ENCODE assay signal across 2 fruit fly cellular contexts in the genomic region with DNA sequence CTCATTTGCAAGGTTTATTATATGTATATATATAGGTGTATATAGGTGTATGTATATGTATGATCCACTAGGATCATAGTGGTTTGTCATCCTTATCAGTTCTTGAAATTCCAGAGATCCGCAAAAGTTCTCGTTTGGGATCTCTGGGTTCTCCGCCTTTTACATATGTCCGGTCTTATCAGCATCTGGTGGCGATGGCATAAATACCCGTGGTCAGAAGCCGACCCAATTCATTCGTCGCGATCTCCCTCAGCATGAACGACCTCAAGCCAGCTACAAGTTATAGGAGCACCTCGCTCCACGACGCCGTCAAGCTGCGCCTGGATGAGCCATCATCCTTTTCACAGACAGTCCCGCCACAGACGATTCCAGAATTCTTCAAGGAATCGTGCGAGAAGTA.
TF ChIP-seq lines count a peak whose summit lies in the region.

A gene (plus strand): TSS at position 224 of the 400 bp plus-strand sequence.

- no peak for TF ChIP-seq CTCF in whole organism, embryonic (GFP tag; optimal IDR thresholded peaks at IDR 0.05; lab: Kevin White, UChicago)

TF ChIP-seq in whole organism, embryonic, 481 proteins besides CTCF, POLR2A, EP300 and RAD21:
- TF ChIP-seq twi (tag; optimal IDR thresholded peaks at IDR 0.05; lab: Kevin White, UChicago) (peak; percentile 64), Max (GFP tag; optimal IDR thresholded peaks at IDR 0.05; lab: Kevin White, UChicago) (no peak)

TF ChIP-seq in whole organism, prepupa, 60 proteins besides CTCF, POLR2A, EP300 and RAD21:
- TF ChIP-seq CG3032 (tag; optimal IDR thresholded peaks at IDR 0.05; lab: Kevin White, UChicago) (no peak), Eip75B (GFP tag; optimal IDR thresholded peaks at IDR 0.05; lab: Kevin White, UChicago) (no peak), svp (GFP tag; lab: Kevin White, UChicago) (peak; percentile 89), CG6276 (GFP tag; optimal IDR thresholded peaks at IDR 0.05; lab: Kevin White, UChicago) (no peak), spab (GFP tag; optimal IDR thresholded peaks at IDR 0.05; lab: Kevin White, UChicago) (no peak), Gug (GFP tag; IDR thresholded peaks at IDR 0.05; lab: Robert Waterston, UW) (no peak)
